Worm (Caenorhabditis elegans): ENCODE data around the gene Y32G9A.12.

DNA sequence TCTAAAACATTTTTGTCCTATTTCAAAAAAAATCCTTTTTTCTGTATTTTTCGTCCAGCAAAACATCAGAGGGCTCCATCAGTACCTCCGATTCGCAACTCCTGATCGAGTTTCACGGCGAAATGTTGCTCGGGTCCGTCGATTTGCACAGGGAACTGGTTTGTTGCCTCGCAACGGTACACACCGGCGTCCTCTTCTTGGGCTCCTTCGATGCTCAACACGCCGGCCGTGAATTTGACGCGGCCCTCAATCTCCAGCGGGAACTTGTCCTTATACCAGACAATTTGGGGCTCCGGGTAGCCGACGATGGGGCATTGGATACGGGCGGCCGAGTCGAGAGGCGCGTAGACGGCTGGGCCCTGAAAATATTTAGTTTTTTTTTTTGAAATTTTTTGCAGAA, 42.0 kb downstream of the Y32G9A.12 start:
- TF ChIP-seq nfya-1 (tag; optimal IDR thresholded peaks at IDR 0.05; ENCODE audit: borderline replicate concordance, insufficient read depth), result no peak
- TF ChIP-seq Y95B8A.8 (GFP tag; IDR thresholded peaks at IDR 0.05), result no peak
- TF ChIP-seq gei-17 (GFP tag; optimal IDR thresholded peaks at IDR 0.05), result no peak
- no peak for TF ChIP-seq egl-18 (GFP tag; IDR thresholded peaks at IDR 0.05)
- no peak for TF ChIP-seq mxl-1 (tag; optimal IDR thresholded peaks at IDR 0.05)
- no peak for TF ChIP-seq dpl-1 (GFP tag; optimal IDR thresholded peaks at IDR 0.05)
- no peak for TF ChIP-seq F33H1.4 (GFP tag; IDR thresholded peaks at IDR 0.05)
- no peak for TF ChIP-seq F49E8.2 (tag; optimal IDR thresholded peaks at IDR 0.05; ENCODE audit: insufficient read depth)
- TF ChIP-seq nhr-90 (tag; optimal IDR thresholded peaks at IDR 0.05), result no peak
- no peak for TF ChIP-seq cebp-1 (GFP tag; IDR thresholded peaks at IDR 0.05)
- TF ChIP-seq cebp-1 (tag; optimal IDR thresholded peaks at IDR 0.05), result no peak
- TF ChIP-seq unc-62 (GFP tag; optimal IDR thresholded peaks at IDR 0.05), result no peak
- TF ChIP-seq madf-8 (GFP tag; conservative IDR thresholded peaks at IDR 0.05), result no peak
- no peak for TF ChIP-seq F39B2.1 (GFP tag; IDR thresholded peaks at IDR 0.05)
- TF ChIP-seq aptf-2 (GFP tag; conservative IDR thresholded peaks at IDR 0.05), result no peak

Measured in whole organism, young adult.